Fruit fly (Drosophila melanogaster): ENCODE results near the gene Vps16B.

DNA sequence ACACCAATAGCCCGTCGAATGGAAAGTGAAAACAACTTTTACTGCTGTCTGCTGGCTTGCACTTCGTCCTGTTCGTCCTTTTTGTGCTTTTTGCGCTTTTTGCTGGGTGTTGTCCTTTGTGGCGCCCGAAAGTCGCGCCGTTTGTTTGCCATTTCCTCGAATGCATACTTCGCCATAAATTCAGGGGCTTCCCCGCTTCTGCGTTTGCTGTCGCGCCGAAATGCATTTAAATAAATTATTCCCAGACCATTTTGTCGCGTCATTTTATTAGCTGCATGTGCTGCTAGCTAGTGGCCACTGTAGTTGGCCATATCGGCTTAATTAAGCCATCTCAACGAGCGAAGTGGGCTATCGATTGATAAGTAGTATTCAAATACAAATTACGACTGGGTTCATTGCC is 31.0 kb downstream of the Vps16B start:
- TF ChIP-seq Dll (optimal IDR thresholded peaks at IDR 0.05) (no peak), EcR (GFP tag; optimal IDR thresholded peaks at IDR 0.05) (no peak), pan (optimal IDR thresholded peaks at IDR 0.05) (no peak), usp (GFP tag; optimal IDR thresholded peaks at IDR 0.05) (no peak)

Measured in whole organism.